Worm (Caenorhabditis elegans) whole organism, L1 larva: Measurements from ENCODE around the gene C31B8.12.

Experiments
- ceh-82 ChIP-seq, 3 experiments: fragments of 150-350 bp in 1 of 3; sonication (generic microtip) in 2 of 3; optimal IDR thresholded peaks; 2 replicates each; lab custom pipeline; 2014 to 2017; ENCODE audit warnings: missing biosample characterization in 3 of 3, missing genetic modification characterization in 3 of 3
- fkh-10 ChIP-seq: sonication (generic microtip); optimal IDR thresholded peaks from 2 replicates; lab custom pipeline; 2017; ENCODE audit warnings: missing biosample characterization, missing genetic modification reagents, missing genetic modification characterization

DNA sequence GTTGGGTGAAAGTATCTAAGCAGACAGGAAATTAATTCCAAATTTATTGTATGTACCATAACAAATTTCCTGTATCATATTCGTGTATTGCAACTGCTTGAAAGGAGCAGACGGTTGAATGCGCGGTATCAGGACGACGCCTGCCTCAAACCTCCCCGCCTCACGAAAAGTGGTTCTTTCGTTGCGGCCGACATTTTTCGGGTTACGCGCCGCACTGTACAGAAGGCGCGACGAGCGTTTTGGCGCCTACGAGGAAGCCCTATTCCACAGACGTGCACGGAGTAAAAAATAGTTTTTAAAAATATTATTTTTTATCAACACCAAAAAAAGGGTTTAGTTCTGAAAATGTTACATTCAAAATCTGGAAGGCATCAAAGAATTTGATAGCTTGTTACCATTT lies 7.3 kb downstream of the C31B8.12 start:
- TF ChIP-seq ceh-82 (tag; optimal IDR thresholded peaks at IDR 0.05; lab: Kevin White, UChicago): no peak
- TF ChIP-seq fkh-10 (GFP tag; lab: Kevin White, UChicago): no peak
